Fruit fly (Drosophila melanogaster) whole organism, embryonic: ENCODE measurements around the gene plum.

Experiments used
- CG11723 ChIP-seq: fragments of 200-800 bp; sonication (Bioruptor generic); optimal IDR thresholded peaks from 2 replicates; lab custom pipeline; 2017; ENCODE audit warnings: missing biosample characterization, mild to moderate bottlenecking, missing genetic modification characterization
- CG12236 ChIP-seq: fragments of 200-800 bp; sonication (Bioruptor generic); optimal IDR thresholded peaks from 2 replicates; lab custom pipeline; 2016; ENCODE audit warnings: missing biosample characterization, missing genetic modification characterization
- CG13296 ChIP-seq: fragments of 200-800 bp; sonication (Bioruptor generic); optimal IDR thresholded peaks from 3 replicates; lab custom pipeline; 2018; ENCODE audit warnings: missing biosample characterization, mild to moderate bottlenecking, missing genetic modification characterization
- CG16815 ChIP-seq: fragments of 200-800 bp; sonication (Bioruptor generic); optimal IDR thresholded peaks from 3 replicates; lab custom pipeline; 2017; ENCODE audit warnings: missing biosample characterization, mild to moderate bottlenecking, missing genetic modification characterization
- CG17186 ChIP-seq: fragments of 200-800 bp; sonication (Bioruptor generic); optimal IDR thresholded peaks from 3 replicates; lab custom pipeline; 2017; ENCODE audit warnings: missing biosample characterization, missing genetic modification reagents, missing genetic modification characterization
- CG17912 ChIP-seq: fragments of 200-800 bp; sonication (Bioruptor generic); optimal IDR thresholded peaks from 2 replicates; lab custom pipeline; 2018; ENCODE audit warnings: missing biosample characterization, mild to moderate bottlenecking, missing genetic modification characterization
- CG18599 ChIP-seq: fragments of 200-800 bp; sonication (Bioruptor generic); optimal IDR thresholded peaks from 3 replicates; lab custom pipeline; 2017; ENCODE audit warnings: missing biosample characterization, missing genetic modification characterization, mild to moderate bottlenecking, moderate library complexity, missing genetic modification reagents
- CG2120 ChIP-seq: fragments of 200-800 bp; sonication (Bioruptor generic); optimal IDR thresholded peaks from 3 replicates; lab custom pipeline; 2016; ENCODE audit warnings: missing biosample characterization, missing genetic modification characterization
- CG30403 ChIP-seq: fragments of 200-800 bp; sonication (Bioruptor generic); optimal IDR thresholded peaks from 3 replicates; lab custom pipeline; 2016; ENCODE audit warnings: missing biosample characterization, missing genetic modification characterization
- CG3065 ChIP-seq: fragments of 200-800 bp; sonication (Bioruptor generic); optimal IDR thresholded peaks from 2 replicates; lab custom pipeline; 2016; ENCODE audit warnings: missing biosample characterization, missing genetic modification characterization
- CG3726 ChIP-seq: fragments of 200-800 bp; sonication (Bioruptor generic); IDR thresholded peaks from 3 replicates; pipeline ENCODE4, ENCODE4 v1.3.6; 2022; ENCODE audit warnings: missing biosample characterization, missing genetic modification characterization
- CG6683 ChIP-seq: fragments of 200-800 bp; sonication (Bioruptor generic); optimal IDR thresholded peaks from 2 replicates; lab custom pipeline; 2017; ENCODE audit warnings: missing biosample characterization, mild to moderate bottlenecking, missing genetic modification characterization, missing genetic modification reagents
- CG6854 ChIP-seq: fragments of 200-800 bp; sonication (Bioruptor generic); optimal IDR thresholded peaks from 3 replicates; lab custom pipeline; 2017; ENCODE audit warnings: missing biosample characterization, mild to moderate bottlenecking, missing genetic modification characterization
- CrebB ChIP-seq: fragments of 200-800 bp; sonication (Bioruptor generic); optimal IDR thresholded peaks from 3 replicates; lab custom pipeline; 2018; ENCODE audit warnings: missing biosample characterization, mild to moderate bottlenecking, missing genetic modification characterization
- E2f1 ChIP-seq: fragments of 200-800 bp; sonication (Bioruptor generic); IDR thresholded peaks from 2 replicates; pipeline ENCODE4 v1.3.6; 2022; ENCODE audit warnings: missing biosample characterization, missing genetic modification characterization
- Ets65A ChIP-seq: fragments of 200-800 bp; sonication (Bioruptor generic); peaks from one replicate; lab custom pipeline; 2016; ENCODE audit warnings: missing biosample characterization, missing genetic modification characterization
- Gsc ChIP-seq: fragments of 200-800 bp; sonication (Bioruptor generic); IDR thresholded peaks from 2 replicates; pipeline ENCODE4 v1.3.6; 2022; ENCODE audit warnings: missing biosample characterization, missing genetic modification characterization
- HLH3B ChIP-seq: fragments of 200-800 bp; sonication (Bioruptor generic); IDR thresholded peaks from 2 replicates; pipeline ENCODE4 v1.3.6; 2022; ENCODE audit warnings: missing biosample characterization, missing genetic modification characterization
- Jarid2 ChIP-seq: fragments of 200-800 bp; sonication (Bioruptor generic); optimal IDR thresholded peaks from 3 replicates; lab custom pipeline; 2017; ENCODE audit warnings: mild to moderate bottlenecking, missing biosample characterization, missing genetic modification reagents, missing genetic modification characterization
- Mes4 ChIP-seq: fragments of 200-800 bp; sonication (Bioruptor generic); optimal IDR thresholded peaks from 2 replicates; lab custom pipeline; 2016; ENCODE audit warnings: missing biosample characterization, missing genetic modification characterization
- NC2α ChIP-seq: fragments of 200-800 bp; sonication (Bioruptor generic); optimal IDR thresholded peaks from 2 replicates; lab custom pipeline; 2016; ENCODE audit warnings: missing biosample characterization, missing genetic modification characterization
- NC2β ChIP-seq: fragments of 200-800 bp; sonication (Bioruptor generic); optimal IDR thresholded peaks from 2 replicates; lab custom pipeline; 2016; ENCODE audit warnings: missing biosample characterization, missing genetic modification characterization
- Neu2 ChIP-seq: fragments of 200-800 bp; sonication (Bioruptor generic); optimal IDR thresholded peaks from 3 replicates; lab custom pipeline; 2016; ENCODE audit warnings: missing biosample characterization, missing genetic modification characterization, borderline replicate concordance
- Oaz ChIP-seq: fragments of 200-800 bp; sonication (Bioruptor generic); IDR thresholded peaks from 2 replicates; pipeline ENCODE4 v1.3.6; 2022; ENCODE audit warnings: missing biosample characterization, missing genetic modification characterization
- PHDP ChIP-seq: fragments of 200-800 bp; sonication (Bioruptor generic); optimal IDR thresholded peaks from 3 replicates; lab custom pipeline; 2018; ENCODE audit warnings: missing biosample characterization, mild to moderate bottlenecking, missing genetic modification characterization, moderate library complexity
- Ptx1 ChIP-seq: fragments of 200-800 bp; sonication (Bioruptor generic); IDR thresholded peaks from 2 replicates; pipeline ENCODE4 v1.3.6; 2022; ENCODE audit warnings: missing biosample characterization, missing genetic modification characterization
- Sox100B ChIP-seq: fragments of 200-800 bp; sonication (Bioruptor generic); optimal IDR thresholded peaks from 3 replicates; lab custom pipeline; 2018; ENCODE audit warnings: missing biosample characterization, mild to moderate bottlenecking, missing genetic modification characterization
- Tbp ChIP-seq: fragments of >200 bp; optimal IDR thresholded peaks from 2 replicates; lab custom pipeline; 2018; ENCODE audit warnings: missing biosample characterization, missing genetic modification characterization
- ci ChIP-seq: fragments of 200-800 bp; sonication (Bioruptor generic); IDR thresholded peaks from 3 replicates; pipeline ENCODE4 v1.3.6; 2022; ENCODE audit warnings: missing biosample characterization, missing genetic modification characterization
- corto ChIP-seq: fragments of 200-800 bp; sonication (Bioruptor generic); optimal IDR thresholded peaks from 2 replicates; lab custom pipeline; 2016; ENCODE audit warnings: missing biosample characterization, mild to moderate bottlenecking, missing genetic modification characterization, moderate library complexity
- crc ChIP-seq: fragments of 200-800 bp; sonication (Bioruptor generic); optimal IDR thresholded peaks from 2 replicates; lab custom pipeline; 2016; ENCODE audit warnings: missing biosample characterization, missing genetic modification characterization
- crol ChIP-seq: fragments of 200-800 bp; sonication (Bioruptor generic); IDR thresholded peaks from 2 replicates; pipeline ENCODE4 v1.3.6; 2022; ENCODE audit warnings: missing biosample characterization, missing genetic modification characterization
- danr ChIP-seq: fragments of 200-800 bp; sonication (Bioruptor generic); IDR thresholded peaks from 2 replicates; pipeline ENCODE4 v1.3.6; 2022; ENCODE audit warnings: missing biosample characterization, missing genetic modification characterization
- disco-r ChIP-seq: fragments of 200-800 bp; sonication (Bioruptor generic); optimal IDR thresholded peaks from 2 replicates; lab custom pipeline; 2016; ENCODE audit warnings: missing biosample characterization, missing genetic modification characterization
- dysf ChIP-seq: fragments of 200-800 bp; sonication (Bioruptor generic); IDR thresholded peaks from 3 replicates; pipeline ENCODE4 v1.3.6; 2022; ENCODE audit warnings: missing biosample characterization, missing genetic modification characterization
- esg ChIP-seq: fragments of 200-800 bp; sonication (Bioruptor generic); conservative IDR thresholded peaks from 2 replicates; pipeline ENCODE4 v1.3.6; 2022; ENCODE audit warnings: missing biosample characterization, missing genetic modification characterization
- exex ChIP-seq: fragments of 200-800 bp; sonication (Bioruptor generic); optimal IDR thresholded peaks from 4 replicates; lab custom pipeline; 2018; ENCODE audit warnings: missing biosample characterization, mild to moderate bottlenecking, missing genetic modification characterization, moderate library complexity
- gem ChIP-seq: fragments of 200-800 bp; sonication (Bioruptor generic); optimal IDR thresholded peaks from 2 replicates; lab custom pipeline; 2019; ENCODE audit warnings: missing biosample characterization, mild to moderate bottlenecking, missing genetic modification characterization, moderate library complexity
- grau ChIP-seq: fragments of 200-800 bp; optimal IDR thresholded peaks from 3 replicates; lab custom pipeline; 2019; ENCODE audit warnings: missing biosample characterization, mild to moderate bottlenecking, missing genetic modification characterization, moderate library complexity
- grn ChIP-seq: fragments of 200-800 bp; sonication (Bioruptor generic); optimal IDR thresholded peaks from 3 replicates; lab custom pipeline; 2017; ENCODE audit warnings: missing biosample characterization, missing genetic modification characterization
- ken ChIP-seq: fragments of 200-800 bp; sonication (Bioruptor generic); IDR thresholded peaks from 3 replicates; pipeline ENCODE4 v1.3.6; 2022; ENCODE audit warnings: missing biosample characterization, missing genetic modification characterization
- mam ChIP-seq: fragments of 200-800 bp; sonication (Bioruptor generic); optimal IDR thresholded peaks from 3 replicates; lab custom pipeline; 2016; ENCODE audit warnings: missing biosample characterization, missing genetic modification characterization
- otp ChIP-seq: fragments of 200-800 bp; sonication (Bioruptor generic); IDR thresholded peaks from 3 replicates; pipeline ENCODE4, ENCODE4 v1.3.6; 2022; ENCODE audit warnings: missing biosample characterization, missing genetic modification characterization
- pan ChIP-seq, 4 experiments: fragments of >200 bp in 3 of 4; fragments of 200-800 bp in 1 of 4; sonication (Bioruptor generic) in 1 of 4; optimal IDR thresholded peaks in 3 of 4; IDR thresholded peaks in 1 of 4; 2 replicates each; pipeline versions ENCODE4 v1.3.6 to Lab custom; 2017 to 2022; ENCODE audit warnings: missing biosample characterization in 2 of 4, missing genetic modification characterization in 2 of 4, mixed read lengths in 1 of 4
- sc ChIP-seq, 3 experiments: fragments of >200 bp in 2 of 3; fragments of 200-800 bp in 1 of 3; sonication (Bioruptor generic) in 1 of 3; optimal IDR thresholded peaks; 2 replicates in 2 of 3; 3 replicates in 1 of 3; lab custom pipeline; 2017; ENCODE audit warnings: mild to moderate bottlenecking in 1 of 3, missing biosample characterization in 1 of 3, missing genetic modification characterization in 1 of 3, missing genetic modification reagents in 1 of 3
- sr ChIP-seq: fragments of 200-800 bp; sonication (Bioruptor generic); IDR thresholded peaks from 3 replicates; pipeline ENCODE4 v1.3.6; 2022; ENCODE audit warnings: missing biosample characterization, missing genetic modification characterization
- tgo ChIP-seq: fragments of 200-800 bp; sonication (Bioruptor generic); IDR thresholded peaks from 3 replicates; pipeline ENCODE4 v1.3.6; 2022; ENCODE audit warnings: missing biosample characterization, missing genetic modification characterization
- trem ChIP-seq: fragments of 200-800 bp; optimal IDR thresholded peaks from 3 replicates; lab custom pipeline; 2019; ENCODE audit warnings: missing biosample characterization, mild to moderate bottlenecking, missing genetic modification characterization, moderate library complexity
- ttk ChIP-seq: fragments of 200-800 bp; sonication (Bioruptor generic); IDR thresholded peaks from 2 replicates; pipeline ENCODE4 v2.1.2; 2022; ENCODE audit warnings: missing biosample characterization, missing genetic modification characterization
- yki ChIP-seq: fragments of >200 bp; optimal IDR thresholded peaks from 3 replicates; lab custom pipeline; 2018
- zfh1 ChIP-seq: fragments of 200-800 bp; sonication (Bioruptor generic); IDR thresholded peaks from 3 replicates; pipeline ENCODE4 v1.3.6; 2022; ENCODE audit warnings: missing biosample characterization, missing genetic modification characterization

plum gene

DNA sequence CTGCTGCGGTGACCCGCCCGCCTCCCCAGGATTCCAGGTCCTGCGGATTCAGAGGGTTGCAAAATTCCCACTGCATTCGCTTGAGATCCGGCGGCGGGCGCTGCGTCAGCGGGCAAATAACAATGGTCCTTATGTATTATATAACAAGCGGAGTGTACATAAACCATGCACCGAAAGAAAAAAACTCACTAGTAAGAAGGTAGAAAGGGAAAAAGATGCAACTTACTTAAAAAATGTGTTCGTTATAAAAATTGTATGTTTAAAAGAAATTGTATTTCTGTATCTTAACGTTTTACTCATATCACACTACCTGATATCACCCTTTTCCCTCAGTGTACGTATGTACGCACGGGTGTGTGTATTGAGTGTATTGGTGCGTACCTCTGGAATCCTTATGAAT lies 35.9 kb downstream of the plum start (continued):
- peak; percentile 8; the same call in 1 of the 2 replicates for TF ChIP-seq HLH3B (GFP tag; lab: Robert Waterston, UW)
- no peak for TF ChIP-seq yki
- TF ChIP-seq NC2α (GFP tag; lab: Kevin White, UChicago): no peak
- peak; percentile 31; the same call in 1 of the 3 replicates for TF ChIP-seq dysf (GFP tag; lab: Robert Waterston, UW)
- no peak for TF ChIP-seq sc (optimal IDR thresholded peaks at IDR 0.05; lab: Kevin White, UChicago)
- TF ChIP-seq sc (GFP tag; optimal IDR thresholded peaks at IDR 0.05; lab: Kevin White, UChicago): no peak
- TF ChIP-seq ttk (GFP tag; lab: Robert Waterston, UW): 0 out of 2 replicates have a peak, but pooled peaks have one; percentile 32
- no peak for TF ChIP-seq pan (optimal IDR thresholded peaks at IDR 0.05; lab: Kevin White, UChicago)
- peak in 1 of 2 experiments; percentile 20 for TF ChIP-seq pan (GFP tag; optimal IDR thresholded peaks at IDR 0.05 in 1 of 2, IDR thresholded peaks at IDR 0.05 in 1 of 2)
- no peak for TF ChIP-seq grn (GFP tag; lab: Kevin White, UChicago)
- no peak for TF ChIP-seq ken (GFP tag; lab: Robert Waterston, UW)
- no peak for TF ChIP-seq crc (GFP tag; lab: Kevin White, UChicago)
- peak; percentile 49 for TF ChIP-seq gem (tag; lab: Kevin White, UChicago)
- peak; percentile 14 for TF ChIP-seq CG2120 (GFP tag; lab: Kevin White, UChicago)
- no peak for TF ChIP-seq Mes4
- 0 out of 3 replicates have a peak, but pooled peaks have one; percentile 20 for TF ChIP-seq tgo (GFP tag; lab: Robert Waterston, UW)
- TF ChIP-seq Oaz (GFP tag; lab: Robert Waterston, UW): no peak
- TF ChIP-seq crol (GFP tag; lab: Robert Waterston, UW): no peak
- TF ChIP-seq NC2β (GFP tag; lab: Kevin White, UChicago): no peak
- TF ChIP-seq otp: no peak
- no peak for TF ChIP-seq CG17912 (GFP tag; lab: Kevin White, UChicago)
- TF ChIP-seq CG3065: no peak
- TF ChIP-seq grau: peak; percentile 6
- TF ChIP-seq CG12236 (GFP tag; lab: Kevin White, UChicago): no peak
- no peak for TF ChIP-seq mam (GFP tag; lab: Kevin White, UChicago)
- TF ChIP-seq Ptx1 (GFP tag; lab: Robert Waterston, UW): 0 out of 2 replicates have a peak, but pooled peaks have one; percentile 44
- no peak for TF ChIP-seq CG6683 (GFP tag; lab: Kevin White, UChicago)
- no peak for TF ChIP-seq E2f1 (GFP tag; lab: Robert Waterston, UW)
- no peak for TF ChIP-seq exex (tag; lab: Kevin White, UChicago)
- TF ChIP-seq CG13296 (GFP tag; lab: Kevin White, UChicago): no peak
- peak; percentile 43; the same call in 1 of the 3 replicates for TF ChIP-seq ci (GFP tag; lab: Robert Waterston, UW)
- no peak for TF ChIP-seq CG17186
- TF ChIP-seq sr (GFP tag; lab: Robert Waterston, UW): no peak
- no peak for TF ChIP-seq Sox100B (GFP tag; lab: Kevin White, UChicago)
- TF ChIP-seq CG18599 (GFP tag; lab: Kevin White, UChicago): peak; percentile 62
- no peak for TF ChIP-seq CG16815
- peak; percentile 54 for TF ChIP-seq corto (GFP tag; lab: Kevin White, UChicago)
- TF ChIP-seq PHDP (tag; lab: Kevin White, UChicago): peak; percentile 22

DNA sequence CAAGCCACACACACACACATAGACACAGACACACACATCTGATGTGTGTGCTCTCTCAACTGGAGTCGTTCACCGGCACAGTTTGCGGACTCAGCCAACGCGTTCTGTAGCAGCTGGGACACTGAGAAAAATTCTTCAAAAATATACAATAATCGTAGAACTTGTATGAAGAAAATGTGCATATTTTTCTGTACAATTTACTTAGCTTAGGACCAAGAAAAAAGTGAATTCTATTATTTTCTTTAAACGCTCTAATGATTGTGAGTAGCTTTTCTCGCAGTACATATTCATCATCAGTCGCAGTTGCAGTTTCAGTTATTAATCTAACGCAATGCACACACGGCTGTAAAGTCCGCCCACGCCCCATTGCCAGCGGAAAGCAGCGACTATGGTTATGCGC lies 38.7 kb downstream of the plum start:
- TF ChIP-seq otp (no peak), Gsc (GFP tag; lab: Robert Waterston, UW) (no peak), danr (no peak), CG30403 (GFP tag; lab: Kevin White, UChicago) (no peak), CG6854 (GFP tag; lab: Kevin White, UChicago) (no peak), pan (optimal IDR thresholded peaks at IDR 0.05; lab: Kevin White, UChicago) (no peak), pan (GFP tag; optimal IDR thresholded peaks at IDR 0.05 in 1 of 2, IDR thresholded peaks at IDR 0.05 in 1 of 2) (peak in 1 of 2 experiments; percentile 35), Tbp (no peak), CG3726 (GFP tag; lab: Robert Waterston, UW) (no peak), esg (GFP tag; lab: Robert Waterston, UW) (0 out of 2 replicates have a peak, but pooled peaks have one; percentile 6), Ets65A (GFP tag; lab: Kevin White, UChicago) (peak; percentile 34), Jarid2 (GFP tag; lab: Kevin White, UChicago) (no peak), CG2120 (GFP tag; lab: Kevin White, UChicago) (no peak), disco-r (no peak), CrebB (tag; lab: Kevin White, UChicago) (no peak), CG11723 (no peak), zfh1 (GFP tag; lab: Robert Waterston, UW) (no peak), Neu2 (GFP tag; lab: Kevin White, UChicago) (no peak), trem (no peak)
